Fruit fly (Drosophila melanogaster) whole organism, embryonic: Measurements from ENCODE around the gene cbt.

Experiments
- CG10431 ChIP-seq: fragments of 200-800 bp; sonication (Bioruptor generic); optimal IDR thresholded peaks from 3 replicates; lab custom pipeline; 2018; ENCODE audit warnings: missing biosample characterization, mild to moderate bottlenecking, missing genetic modification characterization
- CG10959 ChIP-seq: fragments of 200-800 bp; sonication (Bioruptor generic); IDR thresholded peaks from 2 replicates; pipeline ENCODE4 v1.3.6; 2022; ENCODE audit warnings: missing biosample characterization, missing genetic modification characterization
- CG11085 ChIP-seq: fragments of 200-800 bp; sonication (Bioruptor generic); IDR thresholded peaks from 2 replicates; pipeline ENCODE4 v1.3.6; 2022; ENCODE audit warnings: missing biosample characterization, missing genetic modification characterization
- CG11398 ChIP-seq: fragments of 200-800 bp; sonication (Bioruptor generic); optimal IDR thresholded peaks from 2 replicates; lab custom pipeline; 2016; ENCODE audit warnings: missing biosample characterization, missing genetic modification characterization
- CG11504 ChIP-seq: fragments of 200-800 bp; sonication (Bioruptor generic); optimal IDR thresholded peaks from 3 replicates; lab custom pipeline; 2019; ENCODE audit warnings: missing biosample characterization, mild to moderate bottlenecking, missing genetic modification characterization, moderate library complexity
- CG12104 ChIP-seq: fragments of 200-800 bp; sonication (Bioruptor generic); optimal IDR thresholded peaks from 3 replicates; lab custom pipeline; 2016; ENCODE audit warnings: missing biosample characterization, missing genetic modification characterization
- CG14710 ChIP-seq: fragments of 200-800 bp; sonication (Bioruptor generic); optimal IDR thresholded peaks from 3 replicates; lab custom pipeline; 2019; ENCODE audit warnings: missing biosample characterization, mild to moderate bottlenecking, missing genetic modification characterization, moderate library complexity
- CG15073 ChIP-seq: fragments of 200-800 bp; sonication (Bioruptor generic); optimal IDR thresholded peaks from 2 replicates; lab custom pipeline; 2016; ENCODE audit warnings: missing biosample characterization, missing genetic modification characterization
- CG17361 ChIP-seq: fragments of 200-800 bp; sonication (Bioruptor generic); IDR thresholded peaks from 3 replicates; pipeline ENCODE4 v1.3.6; 2022; ENCODE audit warnings: missing biosample characterization, missing genetic modification characterization
- CG17802 ChIP-seq: fragments of 200-800 bp; sonication (Bioruptor generic); optimal IDR thresholded peaks from 2 replicates; lab custom pipeline; 2018; ENCODE audit warnings: missing biosample characterization, mild to moderate bottlenecking, missing genetic modification characterization, moderate library complexity
- CG2116 ChIP-seq: fragments of 200-800 bp; sonication (Bioruptor generic); optimal IDR thresholded peaks from 3 replicates; lab custom pipeline; 2018; ENCODE audit warnings: missing biosample characterization, mild to moderate bottlenecking, missing genetic modification characterization
- CG32767 ChIP-seq: fragments of 200-800 bp; sonication (Bioruptor generic); IDR thresholded peaks from 2 replicates; pipeline ENCODE4 v1.3.6; 2022; ENCODE audit warnings: missing biosample characterization, missing genetic modification characterization
- CG3407 ChIP-seq: fragments of 200-800 bp; sonication (Bioruptor generic); optimal IDR thresholded peaks from 2 replicates; lab custom pipeline; 2018; ENCODE audit warnings: missing biosample characterization, mild to moderate bottlenecking, missing genetic modification characterization
- CG43689 ChIP-seq: fragments of 200-800 bp; sonication (Bioruptor generic); IDR thresholded peaks from 2 replicates; pipeline ENCODE4 v1.3.6; 2022; ENCODE audit warnings: missing biosample characterization, missing genetic modification characterization
- CG5245 ChIP-seq: fragments of 200-800 bp; sonication (Bioruptor generic); optimal IDR thresholded peaks from 3 replicates; lab custom pipeline; 2016; ENCODE audit warnings: missing biosample characterization, missing genetic modification characterization
- CG6765 ChIP-seq: fragments of 200-800 bp; sonication (Bioruptor generic); optimal IDR thresholded peaks from 3 replicates; lab custom pipeline; 2017; ENCODE audit warnings: missing biosample characterization, mild to moderate bottlenecking, missing genetic modification characterization
- D19A ChIP-seq: fragments of 200-800 bp; optimal IDR thresholded peaks from 3 replicates; lab custom pipeline; 2019; ENCODE audit warnings: missing biosample characterization, mild to moderate bottlenecking, missing genetic modification characterization, moderate library complexity
- Dip3 ChIP-seq: fragments of 200-800 bp; sonication (Bioruptor generic); optimal IDR thresholded peaks from 3 replicates; lab custom pipeline; 2016; ENCODE audit warnings: missing biosample characterization, missing genetic modification characterization
- Fer3 ChIP-seq: fragments of 200-800 bp; sonication (Bioruptor generic); optimal IDR thresholded peaks from 2 replicates; lab custom pipeline; 2018; ENCODE audit warnings: missing biosample characterization, mild to moderate bottlenecking, missing genetic modification characterization, moderate library complexity
- Hsf ChIP-seq: fragments of 200-800 bp; sonication (Bioruptor generic); optimal IDR thresholded peaks from 3 replicates; lab custom pipeline; 2016; ENCODE audit warnings: missing biosample characterization, missing genetic modification characterization
- Kr ChIP-seq: fragments of 200-800 bp; sonication (Bioruptor generic); optimal IDR thresholded peaks from 2 replicates; lab custom pipeline; 2017; ENCODE audit warnings: missing biosample characterization, mild to moderate bottlenecking, missing genetic modification characterization
- Meics ChIP-seq: fragments of 200-800 bp; sonication (Bioruptor generic); optimal IDR thresholded peaks from 2 replicates; lab custom pipeline; 2017; ENCODE audit warnings: missing biosample characterization, mild to moderate bottlenecking, missing genetic modification characterization
- NFAT ChIP-seq: fragments of 200-800 bp; sonication (Bioruptor generic); IDR thresholded peaks from 2 replicates; pipeline ENCODE4 v1.3.6; 2022; ENCODE audit warnings: missing biosample characterization, missing genetic modification characterization
- NK7.1 ChIP-seq: fragments of 200-800 bp; sonication (Bioruptor generic); optimal IDR thresholded peaks from 3 replicates; lab custom pipeline; 2016; ENCODE audit warnings: missing biosample characterization, missing genetic modification characterization
- Nf-YB ChIP-seq: fragments of 200-800 bp; sonication (Bioruptor generic); optimal IDR thresholded peaks from 3 replicates; lab custom pipeline; 2019; ENCODE audit warnings: missing biosample characterization, mild to moderate bottlenecking, missing genetic modification characterization, moderate library complexity
- NfI ChIP-seq: fragments of 200-800 bp; sonication (Bioruptor generic); optimal IDR thresholded peaks from 3 replicates; lab custom pipeline; 2018; ENCODE audit warnings: missing biosample characterization, mild to moderate bottlenecking, missing genetic modification characterization, moderate library complexity
- Spps ChIP-seq: fragments of 200-800 bp; sonication (Bioruptor generic); optimal IDR thresholded peaks from 2 replicates; lab custom pipeline; 2018; ENCODE audit warnings: missing biosample characterization, mild to moderate bottlenecking, missing genetic modification characterization
- al ChIP-seq: fragments of 200-800 bp; sonication (Bioruptor generic); IDR thresholded peaks from 2 replicates; pipeline ENCODE4 v1.3.6; 2022; ENCODE audit warnings: missing biosample characterization, missing genetic modification characterization
- ap ChIP-seq: fragments of 200-800 bp; sonication (Bioruptor generic); IDR thresholded peaks from 2 replicates; pipeline ENCODE4 v1.3.6; 2022; ENCODE audit warnings: missing biosample characterization, missing genetic modification characterization
- ash1 ChIP-seq: fragments of 200-800 bp; sonication (Bioruptor generic); optimal IDR thresholded peaks from 2 replicates; lab custom pipeline; 2018; ENCODE audit warnings: missing biosample characterization, mild to moderate bottlenecking, missing genetic modification characterization
- bsh ChIP-seq, 2 experiments: fragments of 200-800 bp; sonication (Bioruptor generic); optimal IDR thresholded peaks; 2 replicates each; lab custom pipeline; 2017 to 2018; ENCODE audit warnings: mild to moderate bottlenecking in 2 of 2, missing biosample characterization in 2 of 2, missing genetic modification characterization in 2 of 2, moderate library complexity in 1 of 2
- corto ChIP-seq: fragments of 200-800 bp; sonication (Bioruptor generic); optimal IDR thresholded peaks from 2 replicates; lab custom pipeline; 2016; ENCODE audit warnings: missing biosample characterization, mild to moderate bottlenecking, missing genetic modification characterization, moderate library complexity
- fd102C ChIP-seq: fragments of 200-800 bp; sonication (Bioruptor generic); optimal IDR thresholded peaks from 2 replicates; lab custom pipeline; 2018; ENCODE audit warnings: missing biosample characterization, mild to moderate bottlenecking, missing genetic modification characterization, moderate library complexity
- gce ChIP-seq: fragments of 200-800 bp; sonication (Bioruptor generic); IDR thresholded peaks from 3 replicates; pipeline ENCODE4 v1.3.6; 2022; ENCODE audit warnings: missing biosample characterization, missing genetic modification characterization
- gfzf ChIP-seq: fragments of 200-800 bp; sonication (Bioruptor generic); optimal IDR thresholded peaks from 2 replicates; lab custom pipeline; 2016; ENCODE audit warnings: missing biosample characterization, mild to moderate bottlenecking, missing genetic modification characterization, moderate library complexity
- grau ChIP-seq: fragments of 200-800 bp; optimal IDR thresholded peaks from 3 replicates; lab custom pipeline; 2019; ENCODE audit warnings: missing biosample characterization, mild to moderate bottlenecking, missing genetic modification characterization, moderate library complexity
- gro ChIP-seq: fragments of 200-800 bp; sonication (Bioruptor generic); optimal IDR thresholded peaks from 2 replicates; lab custom pipeline; 2016; ENCODE audit warnings: missing biosample characterization, missing genetic modification characterization
- gsb-n ChIP-seq: fragments of 200-800 bp; sonication (Bioruptor generic); optimal IDR thresholded peaks from 3 replicates; lab custom pipeline; 2018; ENCODE audit warnings: missing biosample characterization, mild to moderate bottlenecking, missing genetic modification characterization
- gt ChIP-seq: fragments of 200-800 bp; sonication (Bioruptor generic); IDR thresholded peaks from 2 replicates; pipeline ENCODE4 v1.3.6; 2022; ENCODE audit warnings: missing biosample characterization, missing genetic modification characterization
- hb ChIP-seq: fragments of 200-800 bp; sonication (Bioruptor generic); IDR thresholded peaks from 3 replicates; pipeline ENCODE4 v1.3.6; 2022; ENCODE audit warnings: missing biosample characterization, missing genetic modification characterization; ENCODE audit not compliant: partially characterized antibody
- ken ChIP-seq: fragments of 200-800 bp; sonication (Bioruptor generic); IDR thresholded peaks from 3 replicates; pipeline ENCODE4 v1.3.6; 2022; ENCODE audit warnings: missing biosample characterization, missing genetic modification characterization
- kni ChIP-seq: fragments of 200-800 bp; sonication (Bioruptor generic); optimal IDR thresholded peaks from 3 replicates; lab custom pipeline; 2017; ENCODE audit warnings: mild to moderate bottlenecking, missing biosample characterization, missing genetic modification reagents, missing genetic modification characterization
- pfk ChIP-seq: fragments of 200-800 bp; sonication (Bioruptor generic); optimal IDR thresholded peaks from 2 replicates; lab custom pipeline; 2018; ENCODE audit warnings: missing biosample characterization, mild to moderate bottlenecking, missing genetic modification characterization, moderate library complexity
- rib ChIP-seq: fragments of 200-800 bp; sonication (Bioruptor generic); IDR thresholded peaks from 2 replicates; pipeline ENCODE4 v1.3.6; 2022; ENCODE audit warnings: missing biosample characterization, missing genetic modification characterization
- ro ChIP-seq: fragments of 200-800 bp; sonication (Bioruptor generic); IDR thresholded peaks from 2 replicates; pipeline ENCODE4 v1.3.6; 2022; ENCODE audit warnings: missing biosample characterization, missing genetic modification characterization
- sob ChIP-seq: fragments of 200-800 bp; sonication (Bioruptor generic); IDR thresholded peaks from 2 replicates; pipeline ENCODE4 v1.3.6; 2022; ENCODE audit warnings: missing biosample characterization, missing genetic modification characterization
- toy ChIP-seq: fragments of 200-800 bp; sonication (Bioruptor generic); IDR thresholded peaks from 2 replicates; pipeline ENCODE4 v1.3.6; 2022; ENCODE audit warnings: missing biosample characterization, missing genetic modification characterization
- unpg ChIP-seq: fragments of 200-800 bp; sonication (Bioruptor generic); optimal IDR thresholded peaks from 3 replicates; lab custom pipeline; 2018; ENCODE audit warnings: missing biosample characterization, mild to moderate bottlenecking, missing genetic modification characterization, moderate library complexity
- vnd ChIP-seq: fragments of 200-800 bp; sonication (Bioruptor generic); IDR thresholded peaks from 3 replicates; pipeline ENCODE4 v1.3.6; 2022; ENCODE audit warnings: missing biosample characterization, missing genetic modification characterization; ENCODE audit not compliant: partially characterized antibody
- zfh1 ChIP-seq: fragments of 200-800 bp; sonication (Bioruptor generic); IDR thresholded peaks from 3 replicates; pipeline ENCODE4 v1.3.6; 2022; ENCODE audit warnings: missing biosample characterization, missing genetic modification characterization

The cbt gene

dm6 chr2L:468745-469358 lies 10.6 kb downstream of the cbt start (continued):
- TF ChIP-seq Nf-YB (GFP tag; lab: Kevin White, UChicago) (peak; percentile 50), gce (GFP tag; lab: Robert Waterston, UW) (no peak), Kr (no peak), Fer3 (tag; lab: Kevin White, UChicago) (peak; percentile 77), CG12104 (GFP tag; lab: Kevin White, UChicago) (peak; percentile 55), CG11085 (GFP tag; lab: Robert Waterston, UW) (peak; percentile 47), D19A (peak; percentile 61), Hsf (peak; percentile 73), ken (GFP tag; lab: Robert Waterston, UW) (peak; percentile 54; the same call in 1 of the 3 replicates), Dip3 (GFP tag; lab: Kevin White, UChicago) (peak; percentile 74), corto (GFP tag; lab: Kevin White, UChicago) (peak; percentile 19), NFAT (GFP tag; lab: Robert Waterston, UW) (peak; percentile 49; the same call in 1 of the 2 replicates), CG32767 (GFP tag; lab: Robert Waterston, UW) (peak; percentile 29; the same call in 1 of the 2 replicates), unpg (GFP tag; lab: Kevin White, UChicago) (peak; percentile 83), grau (peak; percentile 65), kni (peak; percentile 63), zfh1 (peak; percentile 72), bsh (GFP tag; optimal IDR thresholded peaks at IDR 0.05; lab: Kevin White, UChicago) (peak; percentile 65 to 79), gsb-n (peak; percentile 60), CG5245 (GFP tag; lab: Kevin White, UChicago) (peak; percentile 75), toy (0 out of 2 replicates have a peak, but pooled peaks have one; percentile 25), fd102C (GFP tag; lab: Kevin White, UChicago) (no peak), ro (peak; percentile 33; the same call in 1 of the 2 replicates), CG17802 (peak; percentile 51), CG10959 (no peak), CG2116 (GFP tag; lab: Kevin White, UChicago) (peak; percentile 27), NK7.1 (GFP tag; lab: Kevin White, UChicago) (peak; percentile 49), ash1 (no peak), CG10431 (GFP tag; lab: Kevin White, UChicago) (no peak), CG3407 (GFP tag; lab: Kevin White, UChicago) (peak; percentile 67), sob (GFP tag; lab: Robert Waterston, UW) (peak; percentile 64; the same call in 1 of the 2 replicates), NfI (GFP tag; lab: Kevin White, UChicago) (peak; percentile 79), gro (GFP tag; lab: Kevin White, UChicago) (peak; percentile 82), hb (GFP tag; lab: Robert Waterston, UW) (no peak), al (peak; percentile 56; the same call in 1 of the 2 replicates), gfzf (GFP tag; lab: Kevin White, UChicago) (no peak), CG43689 (peak; percentile 75), ap (peak; percentile 73), rib (GFP tag; lab: Robert Waterston, UW) (no peak), CG11398 (peak; percentile 58), CG14710 (tag; lab: Kevin White, UChicago) (peak; percentile 51), CG15073 (GFP tag; lab: Kevin White, UChicago) (no peak), gt (no peak), Spps (tag; lab: Kevin White, UChicago) (peak; percentile 38), CG11504 (tag; lab: Kevin White, UChicago) (peak; percentile 82), CG17361 (peak; percentile 73), Meics (GFP tag; lab: Kevin White, UChicago) (peak; percentile 72), vnd (GFP tag; lab: Robert Waterston, UW) (no peak), CG6765 (peak; percentile 53), pfk (GFP tag; lab: Kevin White, UChicago) (no peak)
